Fruit fly (Drosophila melanogaster) whole organism, embryonic: ENCODE data around the gene 5-HT7.

Experiments
- BEAF-32 ChIP-seq: fragments of 200-800 bp; sonication (Bioruptor generic); optimal IDR thresholded peaks from 3 replicates; lab custom pipeline; 2017; ENCODE audit warnings: missing biosample characterization, missing genetic modification characterization, mild to moderate bottlenecking, moderate library complexity, missing genetic modification reagents
- CG10366 ChIP-seq: fragments of 200-800 bp; sonication (Bioruptor generic); IDR thresholded peaks from 2 replicates; pipeline ENCODE4 v1.3.6; 2022; ENCODE audit warnings: missing biosample characterization, missing genetic modification characterization
- CG11093 ChIP-seq: fragments of 200-800 bp; sonication (Bioruptor generic); IDR thresholded peaks from 3 replicates; pipeline ENCODE4 v1.3.6; 2022; ENCODE audit warnings: missing biosample characterization, missing genetic modification characterization
- CG12299 ChIP-seq: fragments of 200-800 bp; sonication (Bioruptor generic); optimal IDR thresholded peaks from 2 replicates; lab custom pipeline; 2018; ENCODE audit warnings: missing biosample characterization, mild to moderate bottlenecking, missing genetic modification characterization
- CG13424 ChIP-seq: fragments of 200-800 bp; sonication (Bioruptor generic); optimal IDR thresholded peaks from 2 replicates; lab custom pipeline; 2019; ENCODE audit warnings: missing biosample characterization, mild to moderate bottlenecking, missing genetic modification characterization, moderate library complexity
- CG17328 ChIP-seq: fragments of 200-800 bp; sonication (Bioruptor generic); IDR thresholded peaks from 2 replicates; pipeline ENCODE4 v1.3.6; 2022; ENCODE audit warnings: missing biosample characterization, missing genetic modification characterization
- CG17829 ChIP-seq: fragments of 200-800 bp; optimal IDR thresholded peaks from 2 replicates; lab custom pipeline; 2019; ENCODE audit warnings: missing biosample characterization, mild to moderate bottlenecking, missing genetic modification characterization, moderate library complexity
- CG18262 ChIP-seq: fragments of 200-800 bp; optimal IDR thresholded peaks from 3 replicates; lab custom pipeline; 2019; ENCODE audit warnings: missing biosample characterization, mild to moderate bottlenecking, missing genetic modification characterization, moderate library complexity
- CG1832 ChIP-seq: fragments of 200-800 bp; sonication (Bioruptor generic); optimal IDR thresholded peaks from 2 replicates; lab custom pipeline; 2017; ENCODE audit warnings: missing biosample characterization, mild to moderate bottlenecking, missing genetic modification characterization, inconsistent platforms
- CG3065 ChIP-seq: fragments of 200-800 bp; sonication (Bioruptor generic); optimal IDR thresholded peaks from 2 replicates; lab custom pipeline; 2016; ENCODE audit warnings: missing biosample characterization, missing genetic modification characterization
- CG32772 ChIP-seq: fragments of 200-800 bp; sonication (Bioruptor generic); IDR thresholded peaks from 2 replicates; pipeline ENCODE4 v1.3.6; 2022; ENCODE audit warnings: missing biosample characterization, missing genetic modification characterization
- CG34422 ChIP-seq: fragments of 200-800 bp; sonication (Bioruptor generic); IDR thresholded peaks from 3 replicates; pipeline ENCODE4 v1.3.6; 2022; ENCODE audit warnings: missing biosample characterization, missing genetic modification characterization
- CG3726 ChIP-seq: fragments of 200-800 bp; sonication (Bioruptor generic); IDR thresholded peaks from 3 replicates; pipeline ENCODE4, ENCODE4 v1.3.6; 2022; ENCODE audit warnings: missing biosample characterization, missing genetic modification characterization
- CG4730 ChIP-seq: fragments of 200-800 bp; sonication (Bioruptor generic); IDR thresholded peaks from 2 replicates; pipeline ENCODE4 v1.3.6; 2022; ENCODE audit warnings: missing biosample characterization, missing genetic modification characterization
- CG9215 ChIP-seq: fragments of 200-800 bp; sonication (Bioruptor generic); IDR thresholded peaks from 2 replicates; pipeline ENCODE4 v1.3.6; 2022; ENCODE audit warnings: missing biosample characterization, missing genetic modification characterization
- CG9797 ChIP-seq: fragments of 200-800 bp; sonication (Bioruptor generic); optimal IDR thresholded peaks from 3 replicates; lab custom pipeline; 2018; ENCODE audit warnings: missing biosample characterization, mild to moderate bottlenecking, missing genetic modification characterization
- Camta ChIP-seq: fragments of 200-800 bp; sonication (Bioruptor generic); optimal IDR thresholded peaks from 2 replicates; lab custom pipeline; 2016; ENCODE audit warnings: missing biosample characterization, missing genetic modification characterization
- Chrac-16 ChIP-seq: fragments of 200-800 bp; sonication (Bioruptor generic); optimal IDR thresholded peaks from 3 replicates; lab custom pipeline; 2016; ENCODE audit warnings: missing biosample characterization, missing genetic modification characterization
- D ChIP-seq, 2 experiments: fragments of 200-800 bp in 1 of 2; fragments of >200 bp in 1 of 2; sonication (Bioruptor generic) in 1 of 2; optimal IDR thresholded peaks; 2 replicates in 1 of 2; 3 replicates in 1 of 2; lab custom pipeline; 2017; ENCODE audit warnings: mild to moderate bottlenecking in 1 of 2, missing biosample characterization in 1 of 2, missing genetic modification characterization in 1 of 2, missing genetic modification reagents in 1 of 2
- Doc2 ChIP-seq: fragments of 200-800 bp; sonication (Bioruptor generic); IDR thresholded peaks from 2 replicates; pipeline ENCODE4 v1.3.6; 2022; ENCODE audit warnings: missing biosample characterization, missing genetic modification characterization
- Fer1 ChIP-seq: fragments of 200-800 bp; sonication (Bioruptor generic); optimal IDR thresholded peaks from 2 replicates; lab custom pipeline; 2017; ENCODE audit warnings: missing biosample characterization, mild to moderate bottlenecking, missing genetic modification characterization
- Fer2 ChIP-seq: fragments of 200-800 bp; sonication (Bioruptor generic); optimal IDR thresholded peaks from 2 replicates; lab custom pipeline; 2018; ENCODE audit warnings: missing biosample characterization, mild to moderate bottlenecking, missing genetic modification characterization, moderate library complexity
- GATAe ChIP-seq: fragments of 200-800 bp; sonication (Bioruptor generic); conservative IDR thresholded peaks from 2 replicates; pipeline ENCODE4 v1.3.6; 2022; ENCODE audit warnings: missing biosample characterization, missing genetic modification characterization
- H2.0 ChIP-seq: fragments of 200-800 bp; sonication (Bioruptor generic); IDR thresholded peaks from 2 replicates; pipeline ENCODE4 v1.3.6; 2022; ENCODE audit warnings: missing biosample characterization, missing genetic modification characterization
- PHDP ChIP-seq: fragments of 200-800 bp; sonication (Bioruptor generic); optimal IDR thresholded peaks from 3 replicates; lab custom pipeline; 2018; ENCODE audit warnings: missing biosample characterization, mild to moderate bottlenecking, missing genetic modification characterization, moderate library complexity
- Sox100B ChIP-seq: fragments of 200-800 bp; sonication (Bioruptor generic); optimal IDR thresholded peaks from 3 replicates; lab custom pipeline; 2018; ENCODE audit warnings: missing biosample characterization, mild to moderate bottlenecking, missing genetic modification characterization
- Vsx1 ChIP-seq: fragments of 200-800 bp; sonication (Bioruptor generic); optimal IDR thresholded peaks from 2 replicates; lab custom pipeline; 2017; ENCODE audit warnings: missing biosample characterization, mild to moderate bottlenecking, missing genetic modification characterization, missing genetic modification reagents
- aop ChIP-seq: fragments of 200-800 bp; sonication (Bioruptor generic); IDR thresholded peaks from 2 replicates; pipeline ENCODE4 v1.3.6; 2022; ENCODE audit warnings: missing biosample characterization, missing genetic modification characterization
- ash1 ChIP-seq: fragments of 200-800 bp; sonication (Bioruptor generic); optimal IDR thresholded peaks from 2 replicates; lab custom pipeline; 2018; ENCODE audit warnings: missing biosample characterization, mild to moderate bottlenecking, missing genetic modification characterization
- ato ChIP-seq: fragments of 200-800 bp; sonication (Bioruptor generic); IDR thresholded peaks from 2 replicates; pipeline ENCODE4 v1.3.6; 2022; ENCODE audit warnings: missing biosample characterization, missing genetic modification characterization; ENCODE audit not compliant: partially characterized antibody
- bab2 ChIP-seq: fragments of 200-800 bp; sonication (Bioruptor generic); optimal IDR thresholded peaks from 2 replicates; lab custom pipeline; 2016; ENCODE audit warnings: missing biosample characterization, missing genetic modification characterization
- bcd ChIP-seq: fragments of 200-800 bp; sonication (Bioruptor generic); optimal IDR thresholded peaks from 2 replicates; lab custom pipeline; 2017; ENCODE audit warnings: missing biosample characterization, mild to moderate bottlenecking, missing genetic modification characterization
- cato ChIP-seq: fragments of 200-800 bp; sonication (Bioruptor generic); optimal IDR thresholded peaks from 2 replicates; lab custom pipeline; 2016; ENCODE audit warnings: missing biosample characterization, missing genetic modification characterization, borderline replicate concordance
- chif ChIP-seq, 2 experiments: fragments of 200-800 bp; sonication (Bioruptor generic); optimal IDR thresholded peaks; 3 replicates each; lab custom pipeline; 2016; ENCODE audit warnings: missing biosample characterization in 2 of 2, missing genetic modification characterization in 2 of 2
- ci ChIP-seq: fragments of 200-800 bp; sonication (Bioruptor generic); IDR thresholded peaks from 3 replicates; pipeline ENCODE4 v1.3.6; 2022; ENCODE audit warnings: missing biosample characterization, missing genetic modification characterization
- crp ChIP-seq, 2 experiments: fragments of 200-800 bp; sonication (Bioruptor generic); optimal IDR thresholded peaks; 2 replicates in 1 of 2; 3 replicates in 1 of 2; lab custom pipeline; 2017; ENCODE audit warnings: missing biosample characterization in 2 of 2, missing genetic modification characterization in 2 of 2, mild to moderate bottlenecking in 1 of 2, moderate library complexity in 1 of 2
- dm ChIP-seq: fragments of 200-800 bp; sonication (Bioruptor generic); optimal IDR thresholded peaks from 3 replicates; lab custom pipeline; 2016; ENCODE audit warnings: missing biosample characterization, missing genetic modification characterization
- dpn ChIP-seq, 2 experiments: fragments of 200-800 bp; sonication (Bioruptor generic); optimal IDR thresholded peaks; 3 replicates each; lab custom pipeline; 2016; ENCODE audit warnings: missing biosample characterization in 2 of 2, missing genetic modification characterization in 2 of 2
- gce ChIP-seq: fragments of 200-800 bp; sonication (Bioruptor generic); IDR thresholded peaks from 3 replicates; pipeline ENCODE4 v1.3.6; 2022; ENCODE audit warnings: missing biosample characterization, missing genetic modification characterization
- grau ChIP-seq: fragments of 200-800 bp; optimal IDR thresholded peaks from 3 replicates; lab custom pipeline; 2019; ENCODE audit warnings: missing biosample characterization, mild to moderate bottlenecking, missing genetic modification characterization, moderate library complexity
- gsb ChIP-seq: fragments of 200-800 bp; sonication (Bioruptor generic); IDR thresholded peaks from 2 replicates; pipeline ENCODE4 v1.3.6; 2022; ENCODE audit warnings: missing biosample characterization, missing genetic modification characterization
- gt ChIP-seq: fragments of 200-800 bp; sonication (Bioruptor generic); IDR thresholded peaks from 2 replicates; pipeline ENCODE4 v1.3.6; 2022; ENCODE audit warnings: missing biosample characterization, missing genetic modification characterization
- ind ChIP-seq: fragments of 200-800 bp; sonication (Bioruptor generic); optimal IDR thresholded peaks from 3 replicates; lab custom pipeline; 2016; ENCODE audit warnings: missing biosample characterization, missing genetic modification characterization
- knrl ChIP-seq: fragments of 200-800 bp; sonication (Bioruptor generic); IDR thresholded peaks from 3 replicates; pipeline ENCODE4 v1.3.6; 2022; ENCODE audit warnings: missing biosample characterization, missing genetic modification characterization; ENCODE audit not compliant: partially characterized antibody
- lab ChIP-seq: fragments of 200-800 bp; sonication (Bioruptor generic); optimal IDR thresholded peaks from 3 replicates; lab custom pipeline; 2017; ENCODE audit warnings: missing biosample characterization, missing genetic modification characterization, mild to moderate bottlenecking, moderate library complexity, missing genetic modification reagents
- maf-S ChIP-seq: fragments of 200-800 bp; sonication (Bioruptor generic); optimal IDR thresholded peaks from 2 replicates; lab custom pipeline; 2016; ENCODE audit warnings: missing biosample characterization, missing genetic modification characterization
- stc ChIP-seq: fragments of 200-800 bp; sonication (Bioruptor generic); IDR thresholded peaks from 2 replicates; pipeline ENCODE4 v1.3.6; 2022; ENCODE audit warnings: missing biosample characterization, missing genetic modification characterization
- tap ChIP-seq: fragments of 200-800 bp; optimal IDR thresholded peaks from 3 replicates; lab custom pipeline; 2019; ENCODE audit warnings: missing biosample characterization, mild to moderate bottlenecking, missing genetic modification characterization, moderate library complexity
- trem ChIP-seq: fragments of 200-800 bp; optimal IDR thresholded peaks from 3 replicates; lab custom pipeline; 2019; ENCODE audit warnings: missing biosample characterization, mild to moderate bottlenecking, missing genetic modification characterization, moderate library complexity
- tup ChIP-seq: fragments of 200-800 bp; sonication (Bioruptor generic); optimal IDR thresholded peaks from 2 replicates; lab custom pipeline; 2016; ENCODE audit warnings: missing biosample characterization, mild to moderate bottlenecking, missing genetic modification characterization, moderate library complexity
- unpg ChIP-seq: fragments of 200-800 bp; sonication (Bioruptor generic); optimal IDR thresholded peaks from 3 replicates; lab custom pipeline; 2018; ENCODE audit warnings: missing biosample characterization, mild to moderate bottlenecking, missing genetic modification characterization, moderate library complexity

5-HT7 gene

dm6 chr3R:31053784-31054221, 37.1 kb upstream of the 5-HT7 start, which contains the start of gene Chchd3 (continued):
- TF ChIP-seq Fer1 (GFP tag; lab: Kevin White, UChicago) (no peak), grau (tag; lab: Kevin White, UChicago) (no peak), ind (GFP tag; lab: Kevin White, UChicago) (no peak), Camta (GFP tag; lab: Kevin White, UChicago) (no peak), crp (GFP tag; optimal IDR thresholded peaks at IDR 0.05; lab: Kevin White, UChicago) (peak; percentile 78 to 96), CG11093 (no peak), CG10366 (GFP tag; lab: Robert Waterston, UW) (no peak), CG3065 (GFP tag; lab: Kevin White, UChicago) (no peak), CG17829 (tag; lab: Kevin White, UChicago) (peak; percentile 5), gce (GFP tag; lab: Robert Waterston, UW) (no peak), cato (GFP tag; lab: Kevin White, UChicago) (no peak), Chrac-16 (GFP tag; lab: Kevin White, UChicago) (no peak), CG34422 (peak; percentile 54; the same call in 1 of the 3 replicates), Sox100B (GFP tag; lab: Kevin White, UChicago) (no peak), CG9215 (GFP tag; lab: Robert Waterston, UW) (no peak), ci (peak; percentile 49; the same call in 1 of the 3 replicates), CG13424 (tag; lab: Kevin White, UChicago) (peak; percentile 25), aop (GFP tag; lab: Robert Waterston, UW) (no peak), CG12299 (no peak), Fer2 (tag; lab: Kevin White, UChicago) (no peak), chif (GFP tag; optimal IDR thresholded peaks at IDR 0.05; lab: Kevin White, UChicago) (no peak), ato (GFP tag; lab: Robert Waterston, UW) (0 out of 2 replicates have a peak, but pooled peaks have one; percentile 32), gsb (GFP tag; lab: Robert Waterston, UW) (no peak), lab (GFP tag; lab: Kevin White, UChicago) (peak; percentile 15), Doc2 (GFP tag; lab: Robert Waterston, UW) (no peak), maf-S (peak; percentile 29), CG18262 (no peak), H2.0 (GFP tag; lab: Robert Waterston, UW) (no peak), CG32772 (no peak), gt (GFP tag; lab: Robert Waterston, UW) (no peak), unpg (GFP tag; lab: Kevin White, UChicago) (no peak), CG3726 (GFP tag; lab: Robert Waterston, UW) (no peak), PHDP (tag; lab: Kevin White, UChicago) (no peak), dpn (GFP tag; optimal IDR thresholded peaks at IDR 0.05; lab: Kevin White, UChicago) (peak; percentile 11 to 55), CG9797 (GFP tag; lab: Kevin White, UChicago) (peak; percentile 89), bab2 (no peak), tap (tag; lab: Kevin White, UChicago) (no peak), GATAe (GFP tag; lab: Robert Waterston, UW) (no peak), BEAF-32 (GFP tag; lab: Kevin White, UChicago) (peak; percentile 53), tup (GFP tag; lab: Kevin White, UChicago) (no peak), CG4730 (GFP tag; lab: Robert Waterston, UW) (no peak), dm (no peak), ash1 (GFP tag; lab: Kevin White, UChicago) (no peak), trem (tag; lab: Kevin White, UChicago) (peak; percentile 40), D (optimal IDR thresholded peaks at IDR 0.05; lab: Kevin White, UChicago) (peak; percentile 62), D (GFP tag; optimal IDR thresholded peaks at IDR 0.05; lab: Kevin White, UChicago) (no peak), bcd (GFP tag; lab: Kevin White, UChicago) (no peak), CG1832 (GFP tag; lab: Kevin White, UChicago) (no peak), knrl (GFP tag; lab: Robert Waterston, UW) (peak; percentile 31; the same call in 1 of the 3 replicates), stc (GFP tag; lab: Robert Waterston, UW) (no peak), Vsx1 (peak; percentile 22), CG17328 (GFP tag; lab: Robert Waterston, UW) (no peak)
